Worm (Caenorhabditis elegans): ENCODE measurements around the gene nspf-1.
"Not testable (repeated sequence)": the region's sequence is repeated elsewhere in the genome, so short reads cannot be mapped to it uniquely, and the experiment has no call there.

nspf-1 gene

DNA sequence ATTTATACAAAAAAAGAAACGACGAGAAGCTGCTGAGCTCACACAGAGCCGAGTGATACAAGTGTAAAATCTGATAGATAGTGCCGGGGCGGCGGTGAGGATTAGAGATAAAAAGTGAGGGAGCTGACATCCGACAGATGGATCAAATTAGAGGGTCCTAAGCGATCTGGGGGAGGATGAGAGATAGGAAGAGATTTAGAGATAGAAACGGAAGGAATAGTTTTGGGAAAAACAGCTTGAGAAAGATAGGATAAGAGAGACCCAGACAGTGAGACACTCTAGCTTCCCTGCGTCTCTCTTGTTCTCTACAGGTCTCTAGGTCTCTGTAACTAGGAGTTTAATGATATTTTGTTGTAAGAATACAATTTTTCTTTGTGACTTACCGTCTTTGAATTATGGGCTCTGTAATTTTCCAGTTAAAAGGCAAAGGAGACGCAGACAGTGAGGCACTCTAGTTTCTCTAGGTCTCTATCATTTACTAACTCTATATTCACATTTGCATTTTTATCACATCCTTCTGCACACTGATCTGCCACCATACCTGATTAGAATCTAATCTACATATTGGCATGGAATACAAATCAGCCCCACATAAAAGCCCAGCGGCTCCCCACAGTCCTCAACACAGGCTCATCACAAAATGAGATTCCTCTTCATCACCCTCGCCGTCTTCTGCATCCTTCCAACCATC is at the start of gene nspf-1, which contains the start of gene sup-9:
Gene nspf-1, plus strand, starts transcription at position 641 of the 691 bp plus-strand sequence.
Gene sup-9, minus strand, starts transcription at position 43 of the 691 bp plus-strand sequence.
- TF ChIP-seq nhr-11 (tag; optimal IDR thresholded peaks at IDR 0.05): peak; percentile 9
- TF ChIP-seq spr-3 (GFP tag; optimal IDR thresholded peaks at IDR 0.05): no peak
- TF ChIP-seq madf-9 (GFP tag; conservative IDR thresholded peaks at IDR 0.05): no peak
- no peak for TF ChIP-seq gei-8 (GFP tag; optimal IDR thresholded peaks at IDR 0.05)
- no peak for TF ChIP-seq nhr-48 (tag; optimal IDR thresholded peaks at IDR 0.05)
- TF ChIP-seq ztf-7 (tag; optimal IDR thresholded peaks at IDR 0.05): no peak
- TF ChIP-seq daf-16 (GFP tag; optimal IDR thresholded peaks at IDR 0.05): peak in 1 of 2 experiments; percentile 45
- no peak for TF ChIP-seq daf-16 (tag; optimal IDR thresholded peaks at IDR 0.05)
- TF ChIP-seq set-16 (GFP tag; IDR thresholded peaks at IDR 0.05): no peak
- TF ChIP-seq madf-5 (GFP tag; IDR thresholded peaks at IDR 0.05): no peak
- no peak for TF ChIP-seq ces-1 (GFP tag; optimal IDR thresholded peaks at IDR 0.05)
- no peak for TF ChIP-seq F26F4.8 (GFP tag; conservative IDR thresholded peaks at IDR 0.05)
- TF ChIP-seq lim-7 (GFP tag; IDR thresholded peaks at IDR 0.05): no peak
- no peak for TF ChIP-seq pqm-1 (tag; optimal IDR thresholded peaks at IDR 0.05)
- TF ChIP-seq ctbp-1 (GFP tag; IDR thresholded peaks at IDR 0.05): 0 out of 2 replicates have a peak, but pooled peaks have one; percentile 32
- TF ChIP-seq Y5F2A.4 (GFP tag; optimal IDR thresholded peaks at IDR 0.05): no peak

DNA sequence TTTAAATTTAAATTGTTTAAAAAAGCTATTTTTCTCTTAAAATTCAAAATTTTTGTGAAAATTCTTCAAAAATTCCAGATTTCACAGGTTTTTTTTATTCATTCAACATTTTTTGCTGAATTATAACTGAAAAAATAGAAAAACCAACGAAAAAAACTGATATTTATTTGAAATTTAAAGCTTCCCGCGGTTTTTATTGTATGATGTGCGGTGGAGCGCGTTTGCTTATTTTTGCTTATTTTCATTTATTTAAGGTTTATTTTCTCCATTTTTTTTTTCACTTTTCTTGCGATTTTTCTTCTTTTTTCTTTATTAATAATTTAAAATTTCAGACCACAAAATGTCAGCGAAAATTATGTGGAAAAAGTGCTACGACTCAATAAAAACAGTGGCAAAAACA is 49.4 kb upstream of the nspf-1 start, which contains the start of gene F22E5.9:
Gene F22E5.9, plus strand, starts transcription at position 327 of the 400 bp plus-strand sequence.
- TF ChIP-seq nhr-10 (tag; optimal IDR thresholded peaks at IDR 0.05) (no peak), dpl-1 (GFP tag; optimal IDR thresholded peaks at IDR 0.05) (peak; percentile 86), lin-38 (GFP tag; IDR thresholded peaks at IDR 0.05) (peak; percentile 89), jun-1 (tag; optimal IDR thresholded peaks at IDR 0.05) (no peak), zfp-3 (GFP tag; conservative IDR thresholded peaks at IDR 0.05) (no peak), zip-2 (tag; optimal IDR thresholded peaks at IDR 0.05) (no peak), ceh-44 (GFP tag; IDR thresholded peaks at IDR 0.05) (no peak), F37D6.2 (tag; optimal IDR thresholded peaks at IDR 0.05) (no peak), hlh-11 (tag; optimal IDR thresholded peaks at IDR 0.05) (no peak), Y5F2A.4 (GFP tag; optimal IDR thresholded peaks at IDR 0.05) (no peak), F44E2.7 (GFP tag; IDR thresholded peaks at IDR 0.05) (no peak)

DNA sequence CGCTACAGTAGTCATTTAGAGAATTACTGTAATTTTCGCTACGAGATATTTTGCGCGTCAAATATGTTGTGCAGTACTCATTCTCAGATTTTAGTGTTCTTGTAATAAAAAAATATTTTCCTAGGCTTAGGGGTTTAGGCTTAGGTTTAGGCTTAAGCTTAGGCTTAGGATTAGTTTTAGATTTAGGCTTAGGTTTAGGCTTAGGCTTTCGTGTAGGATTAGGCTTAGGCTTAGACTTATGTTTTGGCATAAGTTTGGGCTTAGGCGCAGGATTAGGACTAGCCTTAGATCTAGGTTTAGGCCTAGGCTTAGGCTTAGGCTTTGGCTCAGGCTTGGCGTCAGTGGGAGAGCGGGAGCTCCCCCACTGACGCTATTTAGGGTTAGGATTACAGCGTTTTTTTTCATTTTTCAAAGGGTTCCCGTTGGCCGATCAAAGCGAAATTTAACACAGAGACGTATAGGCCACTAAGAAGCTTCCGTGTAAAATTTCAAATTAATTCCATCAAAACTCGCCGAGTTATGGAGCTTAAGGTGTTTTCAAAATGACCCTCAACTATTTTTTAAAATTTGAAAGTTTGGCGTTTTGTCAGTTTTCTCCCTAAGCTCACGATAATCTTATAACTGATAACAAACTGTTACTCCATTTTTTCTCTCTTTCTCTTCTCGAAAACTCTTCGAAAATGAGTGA is 47.9 kb upstream of the nspf-1 start, which contains the start of gene F22E5.8:
Gene F22E5.8, plus strand, starts transcription at position 638 of the 688 bp plus-strand sequence.
- not testable (repeated sequence) for TF ChIP-seq ztf-11 (tag; optimal IDR thresholded peaks at IDR 0.05); mes-2 (tag; optimal IDR thresholded peaks at IDR 0.05; ENCODE audit: poor library complexity, severe bottlenecking); nhr-41 (GFP tag; IDR thresholded peaks at IDR 0.05)

DNA sequence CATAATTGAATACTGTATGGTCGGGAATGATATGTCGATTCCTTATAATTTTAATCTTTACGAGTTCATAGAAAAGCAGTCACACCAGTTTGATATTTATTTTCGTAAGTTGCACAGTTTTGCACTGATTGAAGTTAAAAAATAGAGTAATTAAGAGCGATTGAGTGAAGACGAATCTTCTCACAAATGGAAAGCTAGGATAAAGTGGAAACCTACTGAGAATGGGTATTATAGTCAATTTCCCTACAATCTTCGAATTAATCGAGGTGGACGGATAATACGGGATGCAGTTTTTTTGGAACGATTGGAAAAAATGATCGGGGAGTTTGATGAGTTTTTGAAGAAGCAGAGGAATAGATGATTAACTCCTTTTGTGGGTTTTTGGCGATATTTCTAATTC is 46.4 kb upstream of the nspf-1 start, which contains the start of gene F22E5.23:
Gene F22E5.23, plus strand, starts transcription at position 301 of the 400 bp plus-strand sequence.
- TF ChIP-seq lin-15B (tag; optimal IDR thresholded peaks at IDR 0.05): no peak
- TF ChIP-seq snpc-1.2 (GFP tag; IDR thresholded peaks at IDR 0.05): no peak
- no peak for TF ChIP-seq nhr-41 (GFP tag; IDR thresholded peaks at IDR 0.05)
- no peak for TF ChIP-seq mes-2 (tag; optimal IDR thresholded peaks at IDR 0.05; ENCODE audit: poor library complexity, severe bottlenecking)
- TF ChIP-seq ceh-28 (tag; optimal IDR thresholded peaks at IDR 0.05): no peak
- TF ChIP-seq R02D3.7 (tag; optimal IDR thresholded peaks at IDR 0.05): no peak
- no peak for TF ChIP-seq madf-9 (GFP tag; conservative IDR thresholded peaks at IDR 0.05)
- no peak for TF ChIP-seq fkh-10 (GFP tag; optimal IDR thresholded peaks at IDR 0.05)
- TF ChIP-seq nhr-77 (tag; optimal IDR thresholded peaks at IDR 0.05): no peak
- no peak for TF ChIP-seq nhr-25 (tag; optimal IDR thresholded peaks at IDR 0.05; ENCODE audit: borderline replicate concordance, insufficient read depth)
- no peak for TF ChIP-seq gei-8 (GFP tag; optimal IDR thresholded peaks at IDR 0.05)
- no peak for TF ChIP-seq tra-1 (GFP tag; IDR thresholded peaks at IDR 0.05)
- TF ChIP-seq lin-39 (tag; optimal IDR thresholded peaks at IDR 0.05): no peak

All from whole organism, L4 larva.